Worm (Caenorhabditis elegans) whole organism, L2 larva: ENCODE measurements around the gene dsl-1.

Source experiments
- C34F6.9 ChIP-seq: fragments of 150-350 bp; optimal IDR thresholded peaks from 2 replicates; lab custom pipeline; 2014; ENCODE audit warnings: missing biosample characterization, missing genetic modification characterization
- F13H6.1 ChIP-seq: sonication (generic microtip); optimal IDR thresholded peaks from 2 replicates; lab custom pipeline; 2016; ENCODE audit warnings: missing genetic modification characterization, missing compliant biosample characterization
- R02D3.7 ChIP-seq: fragments of 150-350 bp; optimal IDR thresholded peaks from 2 replicates; lab custom pipeline; 2014; ENCODE audit warnings: missing biosample characterization, missing genetic modification characterization
- Y55F3AM.14 ChIP-seq: fragments of 200-800 bp; sonication (Bioruptor generic); optimal IDR thresholded peaks from 2 replicates; lab custom pipeline; 2018; ENCODE audit warnings: mild to moderate bottlenecking, missing genetic modification characterization, missing compliant biosample characterization
- ZK546.5 ChIP-seq: sonication (generic microtip); optimal IDR thresholded peaks from 2 replicates; lab custom pipeline; 2017; ENCODE audit warnings: missing biosample characterization, missing genetic modification characterization
- alr-1 ChIP-seq: fragments of 150-350 bp; optimal IDR thresholded peaks from 2 replicates; lab custom pipeline; 2014; ENCODE audit warnings: missing biosample characterization, missing genetic modification characterization
- aly-2 ChIP-seq: fragments of 150-350 bp; optimal IDR thresholded peaks from 2 replicates; lab custom pipeline; 2014; ENCODE audit warnings: missing biosample characterization, missing genetic modification characterization
- ama-1 ChIP-seq: fragments of 150-350 bp; optimal IDR thresholded peaks from 2 replicates; lab custom pipeline; 2018; ENCODE audit warnings: inconsistent platforms
- blmp-1 ChIP-seq: sonication (generic microtip); optimal IDR thresholded peaks from 2 replicates; lab custom pipeline; 2017; ENCODE audit warnings: missing genetic modification characterization, mild to moderate bottlenecking, missing compliant biosample characterization, antibody characterized with exemption, moderate library complexity; ENCODE audit not compliant: insufficient read depth
- ceh-16 ChIP-seq: fragments of 150-350 bp; optimal IDR thresholded peaks from 2 replicates; lab custom pipeline; 2014; ENCODE audit warnings: missing biosample characterization, missing genetic modification characterization
- ceh-82 ChIP-seq: fragments of 150-350 bp; optimal IDR thresholded peaks from 2 replicates; lab custom pipeline; 2014; ENCODE audit warnings: missing biosample characterization, missing genetic modification characterization
- crh-2 ChIP-seq: sonication (generic microtip); optimal IDR thresholded peaks from 2 replicates; lab custom pipeline; 2017; ENCODE audit warnings: missing biosample characterization, missing genetic modification characterization
- dmd-4 ChIP-seq: sonication (generic microtip); optimal IDR thresholded peaks from 2 replicates; lab custom pipeline; 2017; ENCODE audit warnings: missing biosample characterization, missing genetic modification characterization
- egl-27 ChIP-seq: sonication (generic microtip); optimal IDR thresholded peaks from 3 replicates; lab custom pipeline; 2017; ENCODE audit warnings: missing biosample characterization, missing genetic modification reagents, missing genetic modification characterization
- elt-1 ChIP-seq: fragments of 150-350 bp; optimal IDR thresholded peaks from 2 replicates; lab custom pipeline; 2014; ENCODE audit warnings: missing biosample characterization, missing genetic modification characterization
- elt-3 ChIP-seq: sonication (generic microtip); optimal IDR thresholded peaks from 2 replicates; lab custom pipeline; 2017; ENCODE audit warnings: missing biosample characterization, missing genetic modification characterization
- fos-1 ChIP-seq: fragments of 150-350 bp; optimal IDR thresholded peaks from 2 replicates; lab custom pipeline; 2014; ENCODE audit warnings: missing biosample characterization, missing genetic modification characterization
- gmeb-1 ChIP-seq: fragments of 150-350 bp; optimal IDR thresholded peaks from 2 replicates; lab custom pipeline; 2014; ENCODE audit warnings: missing biosample characterization, missing genetic modification characterization
- lin-11 ChIP-seq: fragments of 150-350 bp; sonication (generic microtip); optimal IDR thresholded peaks from 2 replicates; lab custom pipeline; 2014; ENCODE audit warnings: missing biosample characterization, missing genetic modification characterization, inconsistent platforms, mixed read lengths
- lin-13 ChIP-seq: fragments of 150-350 bp; optimal IDR thresholded peaks from 2 replicates; lab custom pipeline; 2014; ENCODE audit warnings: missing biosample characterization, missing genetic modification reagents, missing genetic modification characterization
- lin-39 ChIP-seq: fragments of 150-350 bp; optimal IDR thresholded peaks from 2 replicates; lab custom pipeline; 2014; ENCODE audit warnings: missing biosample characterization, missing genetic modification reagents, missing genetic modification characterization
- lsy-2 ChIP-seq, 2 experiments: fragments of 150-350 bp in 1 of 2; sonication (generic microtip) in 1 of 2; optimal IDR thresholded peaks; 2 replicates each; lab custom pipeline; 2014 to 2017; ENCODE audit warnings: missing biosample characterization in 2 of 2, missing genetic modification characterization in 2 of 2
- mab-5 ChIP-seq: fragments of 150-350 bp; optimal IDR thresholded peaks from 2 replicates; lab custom pipeline; 2014; ENCODE audit warnings: missing biosample characterization, missing genetic modification characterization
- mbf-1 ChIP-seq: sonication (generic microtip); optimal IDR thresholded peaks from 2 replicates; lab custom pipeline; 2017; ENCODE audit warnings: missing biosample characterization, missing genetic modification characterization
- mdl-1 ChIP-seq, 2 experiments: fragments of 150-350 bp in 1 of 2; sonication (generic microtip) in 1 of 2; optimal IDR thresholded peaks; 2 replicates each; lab custom pipeline; 2017; ENCODE audit warnings: missing biosample characterization in 2 of 2, missing genetic modification characterization in 2 of 2
- nhr-10 ChIP-seq: sonication (generic microtip); optimal IDR thresholded peaks from 2 replicates; lab custom pipeline; 2017; ENCODE audit warnings: missing biosample characterization, missing genetic modification characterization
- nhr-11 ChIP-seq: fragments of 150-350 bp; optimal IDR thresholded peaks from 2 replicates; lab custom pipeline; 2014; ENCODE audit warnings: missing biosample characterization, missing genetic modification characterization
- nhr-12 ChIP-seq: fragments of 150-350 bp; optimal IDR thresholded peaks from 2 replicates; lab custom pipeline; 2014; ENCODE audit warnings: missing biosample characterization, missing genetic modification characterization
- nhr-129 ChIP-seq: fragments of 150-350 bp; optimal IDR thresholded peaks from 2 replicates; lab custom pipeline; 2014; ENCODE audit warnings: missing biosample characterization, missing genetic modification characterization
- nhr-21 ChIP-seq: fragments of 150-350 bp; optimal IDR thresholded peaks from 2 replicates; lab custom pipeline; 2014; ENCODE audit warnings: missing biosample characterization, missing genetic modification characterization
- nhr-23 ChIP-seq: fragments of 150-350 bp; optimal IDR thresholded peaks from 2 replicates; lab custom pipeline; 2014; ENCODE audit warnings: missing biosample characterization, missing genetic modification reagents, missing genetic modification characterization
- nhr-237 ChIP-seq: fragments of 150-350 bp; optimal IDR thresholded peaks from 2 replicates; lab custom pipeline; 2014; ENCODE audit warnings: missing biosample characterization, missing genetic modification characterization
- nhr-25 ChIP-seq: fragments of 150-350 bp; sonication (generic microtip); optimal IDR thresholded peaks from 3 replicates; lab custom pipeline; 2014; ENCODE audit warnings: missing biosample characterization, missing genetic modification characterization
- nhr-6 ChIP-seq: fragments of 150-350 bp; optimal IDR thresholded peaks from 2 replicates; lab custom pipeline; 2014; ENCODE audit warnings: missing biosample characterization, missing genetic modification characterization
- nhr-77 ChIP-seq: fragments of 150-350 bp; optimal IDR thresholded peaks from 2 replicates; lab custom pipeline; 2014; ENCODE audit warnings: missing biosample characterization, missing genetic modification characterization
- peb-1 ChIP-seq: fragments of 150-350 bp; optimal IDR thresholded peaks from 2 replicates; lab custom pipeline; 2014; ENCODE audit warnings: missing biosample characterization, missing genetic modification characterization
- sem-4 ChIP-seq: fragments of 150-350 bp; optimal IDR thresholded peaks from 2 replicates; lab custom pipeline; 2014; ENCODE audit warnings: missing biosample characterization, missing genetic modification reagents, missing genetic modification characterization
- skn-1 ChIP-seq: sonication (generic microtip); optimal IDR thresholded peaks from 2 replicates; lab custom pipeline; 2017; ENCODE audit warnings: missing biosample characterization, missing genetic modification characterization
- sma-3 ChIP-seq: sonication (generic microtip); optimal IDR thresholded peaks from 2 replicates; lab custom pipeline; 2016; ENCODE audit warnings: missing genetic modification reagents, missing genetic modification characterization, missing compliant biosample characterization
- sma-9 ChIP-seq, 2 experiments: fragments of 150-350 bp in 1 of 2; sonication (generic microtip) in 1 of 2; optimal IDR thresholded peaks; 2 replicates each; lab custom pipeline; 2014 to 2016; ENCODE audit warnings: missing genetic modification characterization in 2 of 2, mild to moderate bottlenecking in 1 of 2, missing biosample characterization in 1 of 2, missing compliant biosample characterization in 1 of 2, missing genetic modification reagents in 1 of 2, moderate library complexity in 1 of 2
- snpc-4 ChIP-seq: fragments of 150-350 bp; optimal IDR thresholded peaks from 2 replicates; lab custom pipeline; 2014; ENCODE audit warnings: missing biosample characterization, missing genetic modification characterization
- unc-39 ChIP-seq: fragments of 150-350 bp; optimal IDR thresholded peaks from 2 replicates; lab custom pipeline; 2014; ENCODE audit warnings: missing biosample characterization, missing genetic modification characterization
- unc-55 ChIP-seq: fragments of 150-350 bp; sonication (generic microtip); optimal IDR thresholded peaks from 3 replicates; lab custom pipeline; 2014; ENCODE audit warnings: missing biosample characterization, missing genetic modification reagents, missing genetic modification characterization
- unc-62 ChIP-seq: fragments of 150-350 bp; optimal IDR thresholded peaks from 2 replicates; lab custom pipeline; 2014; ENCODE audit warnings: missing biosample characterization, missing genetic modification reagents, missing genetic modification characterization
- zag-1 ChIP-seq: fragments of 150-350 bp; optimal IDR thresholded peaks from 2 replicates; lab custom pipeline; 2014; ENCODE audit warnings: missing biosample characterization, missing genetic modification characterization
- ztf-1 ChIP-seq: fragments of 200-800 bp; sonication (Bioruptor generic); conservative IDR thresholded peaks from 2 replicates; pipeline ENCODE4 v1.3.6; 2022; ENCODE audit warnings: missing genetic modification characterization, missing compliant biosample characterization
- ztf-11 ChIP-seq: sonication (generic microtip); optimal IDR thresholded peaks from 2 replicates; lab custom pipeline; 2017; ENCODE audit warnings: missing biosample characterization, missing genetic modification characterization
- ztf-4 ChIP-seq: fragments of 150-350 bp; optimal IDR thresholded peaks from 2 replicates; lab custom pipeline; 2014; ENCODE audit warnings: missing biosample characterization, missing genetic modification characterization

Gene dsl-1

ce11 chrIV:1168311-1168965 lies 39.4 kb downstream of the dsl-1 start:
- TF ChIP-seq nhr-23 (tag; lab: Kevin White, UChicago) (no peak), unc-62 (GFP tag; lab: Kevin White, UChicago) (no peak), ztf-1 (GFP tag; lab: Robert Waterston, UW) (no peak), mab-5 (tag; lab: Kevin White, UChicago) (peak; percentile 12), mdl-1 (tag; optimal IDR thresholded peaks at IDR 0.05; lab: Kevin White, UChicago) (peak; percentile 45 to 87), fos-1 (tag; lab: Kevin White, UChicago) (no peak), nhr-12 (tag; lab: Kevin White, UChicago) (no peak), Y55F3AM.14 (peak; percentile 63), F13H6.1 (peak; percentile 22), peb-1 (tag; lab: Kevin White, UChicago) (no peak), ceh-82 (tag; lab: Kevin White, UChicago) (no peak), unc-55 (peak; percentile 53), zag-1 (no peak), nhr-11 (tag; lab: Kevin White, UChicago) (no peak), lin-13 (GFP tag; lab: Kevin White, UChicago) (peak; percentile 3), skn-1 (no peak), lin-39 (tag; lab: Kevin White, UChicago) (no peak), R02D3.7 (tag; lab: Kevin White, UChicago) (no peak), elt-1 (tag; lab: Kevin White, UChicago) (no peak), nhr-129 (tag; lab: Kevin White, UChicago) (peak; percentile 37), nhr-21 (no peak), ZK546.5 (tag; lab: Kevin White, UChicago) (no peak), C34F6.9 (tag; lab: Kevin White, UChicago) (peak; percentile 60), nhr-10 (tag; lab: Kevin White, UChicago) (no peak), ama-1 (lab: Kevin White, UChicago) (no peak), snpc-4 (tag; lab: Kevin White, UChicago) (no peak), nhr-237 (tag; lab: Kevin White, UChicago) (no peak), sma-3 (GFP tag; lab: Kevin White, UChicago) (no peak), nhr-6 (no peak), ztf-4 (tag; lab: Kevin White, UChicago) (no peak), ceh-16 (tag; lab: Kevin White, UChicago) (no peak), dmd-4 (tag; lab: Kevin White, UChicago) (no peak), unc-39 (no peak), sem-4 (tag; lab: Kevin White, UChicago) (no peak), ztf-11 (tag; lab: Kevin White, UChicago) (no peak), elt-3 (no peak), mbf-1 (no peak), crh-2 (tag; lab: Kevin White, UChicago) (no peak), gmeb-1 (tag; lab: Kevin White, UChicago) (peak; percentile 40), lsy-2 (tag; optimal IDR thresholded peaks at IDR 0.05; lab: Kevin White, UChicago) (peak in 1 of 2 experiments; percentile 61), nhr-77 (tag; lab: Kevin White, UChicago) (no peak), aly-2 (no peak), egl-27 (tag; lab: Kevin White, UChicago) (no peak), alr-1 (tag; lab: Kevin White, UChicago) (no peak), lin-11 (no peak), sma-9 (GFP tag; optimal IDR thresholded peaks at IDR 0.05; lab: Kevin White, UChicago) (peak; percentile 45), sma-9 (tag; optimal IDR thresholded peaks at IDR 0.05; lab: Kevin White, UChicago) (no peak), nhr-25 (tag; lab: Kevin White, UChicago) (no peak), blmp-1 (tag; lab: Kevin White, UChicago) (peak; percentile 54)
